Worm (Caenorhabditis elegans) whole organism, L4/young adult: ENCODE data around the gene hrg-2.

ENCODE experiments used
- W03F9.2 ChIP-seq: fragments of 150-350 bp; optimal IDR thresholded peaks from 2 replicates; lab custom pipeline; 2014; ENCODE audit warnings: missing biosample characterization, missing genetic modification characterization
- dao-5 ChIP-seq: sonication (generic microtip); optimal IDR thresholded peaks from 2 replicates; lab custom pipeline; 2016; ENCODE audit warnings: missing genotype, missing genetic modification characterization, moderate library complexity, missing compliant biosample characterization
- him-1 ChIP-seq: sonication (generic microtip); optimal IDR thresholded peaks from 2 replicates; lab custom pipeline; 2016; ENCODE audit warnings: missing genotype, missing genetic modification reagents, missing genetic modification characterization, missing compliant biosample characterization

- TF ChIP-seq him-1 (no peak), W03F9.2 (no peak), dao-5 (no peak)
Measured at ce11 chrV:12365104-12365503, 45.2 kb downstream of the hrg-2 start, which contains the start of gene fipr-2.
